Fruit fly (Drosophila melanogaster) Kc167 (cell line): ENCODE results near the gene Cp7Fb.

Experiments
- Myc ChIP-seq: fragments of >200 bp; optimal IDR thresholded peaks from 2 replicates; lab custom pipeline; 2017; ENCODE audit warnings: missing external identifiers
- Sin3A ChIP-seq: fragments of >200 bp; optimal IDR thresholded peaks from 2 replicates; lab custom pipeline; 2018; ENCODE audit warnings: missing external identifiers
- h ChIP-seq: fragments of >200 bp; optimal IDR thresholded peaks from 3 replicates; lab custom pipeline; 2018; ENCODE audit warnings: missing external identifiers
- insv ChIP-seq: fragments of >200 bp; optimal IDR thresholded peaks from 3 replicates; lab custom pipeline; 2018; ENCODE audit warnings: missing external identifiers
- psq ChIP-seq: fragments of >200 bp; optimal IDR thresholded peaks from 2 replicates; lab custom pipeline; 2017; ENCODE audit warnings: missing external identifiers
- ttk ChIP-seq: sonication (Bioruptor generic); optimal IDR thresholded peaks from 2 replicates; lab custom pipeline; 2017; ENCODE audit warnings: missing external identifiers

The Cp7Fb gene

dm6 chrX:8473339-8473887 is at the start of gene Cp7Fb:
TSS of gene Cp7Fb (plus strand) at chrX:8473837.
- TF ChIP-seq psq (lab: Kevin White, UChicago), result no peak
- TF ChIP-seq ttk (lab: Kevin White, UChicago), result no peak
- TF ChIP-seq Sin3A (lab: Kevin White, UChicago), result no peak
- no peak for TF ChIP-seq h
- TF ChIP-seq insv (lab: Kevin White, UChicago), result no peak
- no peak for TF ChIP-seq Myc

- TF ChIP-seq Sin3A (lab: Kevin White, UChicago) (no peak), psq (lab: Kevin White, UChicago) (no peak), h (no peak), insv (lab: Kevin White, UChicago) (no peak), ttk (lab: Kevin White, UChicago) (no peak), Myc (no peak)
Observed at dm6 chrX:8433709-8434108, 39.9 kb upstream of the Cp7Fb start, which contains the start of gene CG32712. TSS of gene CG32712 (minus strand) at chrX:8433809.

- no peak for TF ChIP-seq Myc
- TF ChIP-seq psq (lab: Kevin White, UChicago), result no peak
- TF ChIP-seq insv (lab: Kevin White, UChicago), result no peak
- no peak for TF ChIP-seq h
- no peak for TF ChIP-seq Sin3A (lab: Kevin White, UChicago)
- TF ChIP-seq ttk (lab: Kevin White, UChicago), result no peak
Observed at dm6 chrX:8436656-8437284, 36.9 kb upstream of the Cp7Fb start, which contains the start of gene CG1440. TSS of gene CG1440 (plus strand) at chrX:8437057.

- no peak for TF ChIP-seq Sin3A (lab: Kevin White, UChicago)
Observed at dm6 chrX:8437285-8438110, 36.1 kb upstream of the Cp7Fb start, which contains the start of gene Miga. TSS of gene Miga (minus strand) at chrX:8437820.

dm6 chrX:8442161-8442560 is 31.5 kb upstream of the Cp7Fb start, which contains the start of gene CG12123:
TSS of gene CG12123 (minus strand) at chrX:8442348.
- TF ChIP-seq psq (lab: Kevin White, UChicago) (no peak), Myc (no peak), insv (lab: Kevin White, UChicago) (no peak), h (no peak), ttk (lab: Kevin White, UChicago) (no peak), Sin3A (lab: Kevin White, UChicago) (no peak)

dm6 chrX:8442912-8443311 is 30.7 kb upstream of the Cp7Fb start:
- TF ChIP-seq Sin3A (lab: Kevin White, UChicago), result no peak
- no peak for TF ChIP-seq psq (lab: Kevin White, UChicago)
- TF ChIP-seq ttk (lab: Kevin White, UChicago), result no peak
- TF ChIP-seq Myc, result no peak
- TF ChIP-seq h, result no peak
- TF ChIP-seq insv (lab: Kevin White, UChicago), result no peak

- no peak for TF ChIP-seq h
Observed at dm6 chrX:8444279-8444678, 29.4 kb upstream of the Cp7Fb start.

- TF ChIP-seq insv (lab: Kevin White, UChicago) (no peak), h (no peak), Myc (no peak), ttk (lab: Kevin White, UChicago) (no peak), psq (lab: Kevin White, UChicago) (no peak), Sin3A (lab: Kevin White, UChicago) (no peak)
Observed at dm6 chrX:8444883-8445572, 28.6 kb upstream of the Cp7Fb start.

dm6 chrX:8447166-8447565 is 26.5 kb upstream of the Cp7Fb start:
- TF ChIP-seq Myc, result no peak
- TF ChIP-seq insv (lab: Kevin White, UChicago), result no peak
- TF ChIP-seq psq (lab: Kevin White, UChicago), result no peak
- no peak for TF ChIP-seq Sin3A (lab: Kevin White, UChicago)
- no peak for TF ChIP-seq ttk (lab: Kevin White, UChicago)
- no peak for TF ChIP-seq h

- no peak for TF ChIP-seq Myc
- no peak for TF ChIP-seq h
- TF ChIP-seq psq (lab: Kevin White, UChicago), result no peak
- no peak for TF ChIP-seq ttk (lab: Kevin White, UChicago)
- TF ChIP-seq insv (lab: Kevin White, UChicago), result no peak
- TF ChIP-seq Sin3A (lab: Kevin White, UChicago), result no peak
Observed at dm6 chrX:8448171-8448570, 25.5 kb upstream of the Cp7Fb start.

dm6 chrX:8450214-8450904 is 23.3 kb upstream of the Cp7Fb start:
- TF ChIP-seq Myc (no peak), psq (lab: Kevin White, UChicago) (no peak), insv (lab: Kevin White, UChicago) (no peak), Sin3A (lab: Kevin White, UChicago) (no peak), h (no peak)
